Worm (Caenorhabditis elegans) whole organism, L3 larva: ENCODE measurements around the gene F47B8.13.

Experiments used
- ZK546.5 ChIP-seq: sonication (generic microtip); optimal IDR thresholded peaks from 2 replicates; lab custom pipeline; 2017; ENCODE audit warnings: missing biosample characterization, missing genetic modification characterization
- mml-1 ChIP-seq: fragments of 150-350 bp; sonication (generic microtip); optimal IDR thresholded peaks from 3 replicates; lab custom pipeline; 2014; ENCODE audit warnings: missing biosample characterization, missing genetic modification characterization
- nhr-11 ChIP-seq: fragments of 150-350 bp; optimal IDR thresholded peaks from 2 replicates; lab custom pipeline; 2014; ENCODE audit warnings: missing biosample characterization, missing genetic modification characterization
- nhr-77 ChIP-seq: fragments of 150-350 bp; optimal IDR thresholded peaks from 2 replicates; lab custom pipeline; 2014; ENCODE audit warnings: missing biosample characterization, missing genetic modification characterization
- tbx-2 ChIP-seq: sonication (generic microtip); optimal IDR thresholded peaks from 2 replicates; lab custom pipeline; 2016; ENCODE audit warnings: mild to moderate bottlenecking, missing genetic modification characterization, missing compliant biosample characterization

- TF ChIP-seq ZK546.5 (tag; lab: Kevin White, UChicago) (no peak), mml-1 (no peak), tbx-2 (tag; lab: Kevin White, UChicago) (no peak), nhr-11 (no peak), nhr-77 (no peak)
Observed at ce11 chrV:14328806-14329205, 9.3 kb upstream of the F47B8.13 start, which contains the start of gene pepm-1.
